Worm (Caenorhabditis elegans): ENCODE data around the gene T22E5.6.

DNA sequence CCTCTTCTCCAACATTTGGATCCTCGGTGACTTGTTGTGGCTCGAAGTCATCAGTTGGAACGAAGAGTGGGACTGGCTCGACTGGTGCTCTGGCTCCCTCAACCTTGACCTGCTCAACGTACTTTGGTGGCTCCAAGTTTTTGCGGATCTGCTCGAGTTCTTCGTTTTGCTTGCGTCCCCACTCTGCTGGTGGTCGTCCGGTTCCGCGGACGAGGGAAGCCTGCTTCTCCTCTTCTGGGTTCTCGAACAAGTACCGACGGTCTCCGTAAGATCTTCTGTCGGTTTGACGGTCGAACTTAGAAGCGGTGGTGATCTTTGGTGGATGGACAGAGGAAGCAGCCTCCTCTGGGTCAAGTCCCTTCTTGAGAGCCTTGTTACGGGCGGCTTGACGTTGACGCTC lies 7.5 kb downstream of the T22E5.6 start:
- no peak for TF ChIP-seq nhr-28 (tag; optimal IDR thresholded peaks at IDR 0.05)
- no peak for TF ChIP-seq ztf-11 (tag; optimal IDR thresholded peaks at IDR 0.05)
- no peak for TF ChIP-seq nhr-76 (tag; optimal IDR thresholded peaks at IDR 0.05)
- no peak for TF ChIP-seq blmp-1 (tag; optimal IDR thresholded peaks at IDR 0.05)
- no peak for TF ChIP-seq nhr-237 (tag; optimal IDR thresholded peaks at IDR 0.05)
- TF ChIP-seq pha-4 (tag; optimal IDR thresholded peaks at IDR 0.05): no peak
- no peak for TF ChIP-seq cnd-1 (tag; optimal IDR thresholded peaks at IDR 0.05)
- no peak for TF ChIP-seq elt-1 (tag; optimal IDR thresholded peaks at IDR 0.05; ENCODE audit: borderline replicate concordance, insufficient read depth)
- TF ChIP-seq mab-5 (tag; optimal IDR thresholded peaks at IDR 0.05): no peak
- TF ChIP-seq sem-2 (GFP tag; optimal IDR thresholded peaks at IDR 0.05): no peak

Data from whole organism, mixed stage, embryonic.